Worm (Caenorhabditis elegans) whole organism, young adult: ENCODE results near the gene lin-2.

Experiments
- B0035.1 ChIP-seq: sonication (generic microtip); optimal IDR thresholded peaks from 2 replicates; lab custom pipeline; 2016; ENCODE audit warnings: missing genetic modification characterization, mild to moderate bottlenecking, missing compliant biosample characterization, missing genotype, missing genetic modification reagents
- B0261.1 ChIP-seq: sonication (generic microtip); optimal IDR thresholded peaks from 2 replicates; lab custom pipeline; 2016; ENCODE audit warnings: mild to moderate bottlenecking, missing genetic modification characterization, moderate library complexity, missing compliant biosample characterization
- C06A6.2 ChIP-seq: fragments of 200-800 bp; sonication (Bioruptor generic); conservative IDR thresholded peaks from 2 replicates; pipeline ENCODE4 v1.3.6; 2022; ENCODE audit warnings: missing genetic modification characterization, missing compliant biosample characterization
- C17E4.6 ChIP-seq: fragments of 200-800 bp; sonication (Bioruptor generic); IDR thresholded peaks from 2 replicates; pipeline ENCODE4 v1.3.6; 2022; ENCODE audit warnings: missing genetic modification reagents, missing genetic modification characterization, missing compliant biosample characterization
- D2030.7 ChIP-seq: fragments of 200-800 bp; sonication (Bioruptor generic); IDR thresholded peaks from 2 replicates; pipeline ENCODE4 v1.3.6; 2022; ENCODE audit warnings: missing genetic modification reagents, missing genetic modification characterization, missing compliant biosample characterization
- F55B11.4 ChIP-seq: sonication (generic microtip); optimal IDR thresholded peaks from 2 replicates; lab custom pipeline; 2016; ENCODE audit warnings: missing compliant biosample characterization, missing genetic modification characterization, borderline replicate concordance; ENCODE audit not compliant: insufficient read depth
- F57A8.1 ChIP-seq: fragments of 200-800 bp; sonication (Bioruptor generic); optimal IDR thresholded peaks from 2 replicates; lab custom pipeline; 2018; ENCODE audit warnings: mild to moderate bottlenecking, missing genetic modification characterization, moderate library complexity, missing compliant biosample characterization
- F57C9.4 ChIP-seq: sonication (generic microtip); optimal IDR thresholded peaks from 2 replicates; lab custom pipeline; 2017; ENCODE audit warnings: mild to moderate bottlenecking, missing genetic modification characterization, missing compliant biosample characterization
- K11D2.4 ChIP-seq: fragments of 200-800 bp; sonication (Bioruptor generic); IDR thresholded peaks from 2 replicates; pipeline ENCODE4 v1.3.6; 2022; ENCODE audit warnings: missing genetic modification reagents, missing genetic modification characterization, missing compliant biosample characterization
- K12H6.12 ChIP-seq: fragments of 200-800 bp; sonication (Bioruptor generic); optimal IDR thresholded peaks from 2 replicates; lab custom pipeline; 2018; ENCODE audit warnings: mild to moderate bottlenecking, missing genetic modification characterization, missing compliant biosample characterization
- T07F8.4 ChIP-seq: sonication (generic microtip); optimal IDR thresholded peaks from 2 replicates; lab custom pipeline; 2016; ENCODE audit warnings: mild to moderate bottlenecking, missing genetic modification characterization, moderate library complexity, missing compliant biosample characterization
- Y53F4B.3 ChIP-seq: fragments of 200-800 bp; sonication (Bioruptor generic); IDR thresholded peaks from 2 replicates; pipeline ENCODE4 v1.3.6; 2022; ENCODE audit warnings: missing genetic modification reagents, missing genetic modification characterization, missing compliant biosample characterization
- Y56A3A.18 ChIP-seq: fragments of 200-800 bp; sonication (Bioruptor generic); IDR thresholded peaks from 2 replicates; pipeline ENCODE4 v1.3.6; 2022; ENCODE audit warnings: missing genetic modification reagents, missing genetic modification characterization, missing compliant biosample characterization
- Y95B8A.8 ChIP-seq: fragments of 200-800 bp; sonication (Bioruptor generic); IDR thresholded peaks from 2 replicates; pipeline ENCODE4 v1.3.6; 2022; ENCODE audit warnings: missing genetic modification reagents, missing genetic modification characterization, missing compliant biosample characterization
- ama-1 ChIP-seq, 3 experiments: fragments of 150-350 bp in 1 of 3; sonication (generic microtip) in 2 of 3; optimal IDR thresholded peaks; 2 replicates each; lab custom pipeline; 2014 to 2018; ENCODE audit warnings: missing biosample characterization in 2 of 3, missing genetic modification characterization in 2 of 3, missing genetic modification reagents in 2 of 3
- aptf-2 ChIP-seq: fragments of 200-800 bp; sonication (Bioruptor generic); conservative IDR thresholded peaks from 2 replicates; pipeline ENCODE4 v1.3.6; 2022; ENCODE audit warnings: missing genetic modification reagents, missing genetic modification characterization, missing compliant biosample characterization
- attf-3 ChIP-seq: fragments of 200-800 bp; sonication (Bioruptor generic); conservative IDR thresholded peaks from 2 replicates; pipeline ENCODE4 v1.3.6; 2022; ENCODE audit warnings: missing genetic modification reagents, missing genetic modification characterization, missing compliant biosample characterization
- cebp-1 ChIP-seq, 2 experiments: fragments of 200-800 bp in 1 of 2; sonication (Bioruptor generic) in 1 of 2; sonication (generic microtip) in 1 of 2; IDR thresholded peaks in 1 of 2; optimal IDR thresholded peaks in 1 of 2; 2 replicates each; pipeline versions ENCODE4 v1.3.6 to Lab custom; 2017 to 2022; ENCODE audit warnings: missing compliant biosample characterization in 2 of 2, missing genetic modification characterization in 2 of 2, mild to moderate bottlenecking in 1 of 2, missing genetic modification reagents in 1 of 2, moderate library complexity in 1 of 2
- ceh-27 ChIP-seq: fragments of 200-800 bp; sonication (Bioruptor generic); optimal IDR thresholded peaks from 2 replicates; lab custom pipeline; 2018; ENCODE audit warnings: mild to moderate bottlenecking, missing genetic modification characterization, moderate library complexity, missing compliant biosample characterization
- die-1 ChIP-seq: sonication (generic microtip); optimal IDR thresholded peaks from 2 replicates; lab custom pipeline; 2016; ENCODE audit warnings: missing genotype, mild to moderate bottlenecking, missing genetic modification characterization, missing compliant biosample characterization
- dox-1 ChIP-seq: fragments of 200-800 bp; sonication (Bioruptor generic); IDR thresholded peaks from 2 replicates; pipeline ENCODE4 v1.3.6; 2022; ENCODE audit warnings: missing genetic modification reagents, missing genetic modification characterization, missing compliant biosample characterization
- efl-1 ChIP-seq: fragments of 150-350 bp; optimal IDR thresholded peaks from 2 replicates; lab custom pipeline; 2014; ENCODE audit warnings: missing biosample characterization, missing genetic modification reagents, missing genetic modification characterization
- egl-44 ChIP-seq: fragments of 200-800 bp; sonication (Bioruptor generic); IDR thresholded peaks from 2 replicates; pipeline ENCODE4 v1.3.6; 2022; ENCODE audit warnings: missing genetic modification reagents, missing genetic modification characterization, missing compliant biosample characterization
- egrh-3 ChIP-seq: fragments of 200-800 bp; sonication (Bioruptor generic); IDR thresholded peaks from 2 replicates; pipeline ENCODE4 v1.3.6; 2022; ENCODE audit warnings: missing genetic modification reagents, missing genetic modification characterization, missing compliant biosample characterization
- him-1 ChIP-seq: sonication (generic microtip); optimal IDR thresholded peaks from 2 replicates; lab custom pipeline; 2016; ENCODE audit warnings: missing genotype, missing genetic modification reagents, missing genetic modification characterization, missing compliant biosample characterization
- hmg-1.2 ChIP-seq: fragments of 200-800 bp; sonication (Bioruptor generic); IDR thresholded peaks from 2 replicates; pipeline ENCODE4 v1.3.6; 2022; ENCODE audit warnings: missing genetic modification reagents, missing genetic modification characterization, missing compliant biosample characterization
- lir-1 ChIP-seq: fragments of 200-800 bp; sonication (Bioruptor generic); conservative IDR thresholded peaks from 2 replicates; pipeline ENCODE4 v1.3.6; 2022; ENCODE audit warnings: missing genetic modification reagents, missing genetic modification characterization, missing compliant biosample characterization
- madf-10 ChIP-seq: sonication (generic microtip); optimal IDR thresholded peaks from 2 replicates; lab custom pipeline; 2016; ENCODE audit warnings: mild to moderate bottlenecking, missing genetic modification characterization, missing compliant biosample characterization
- madf-6 ChIP-seq: fragments of 200-800 bp; sonication (Bioruptor generic); IDR thresholded peaks from 2 replicates; pipeline ENCODE4 v1.3.6; 2022; ENCODE audit warnings: missing genetic modification reagents, missing genetic modification characterization, missing compliant biosample characterization
- mcd-1 ChIP-seq: fragments of 200-800 bp; sonication (Bioruptor generic); IDR thresholded peaks from 2 replicates; pipeline ENCODE4 v1.3.6; 2022; ENCODE audit warnings: missing genetic modification reagents, missing genetic modification characterization, missing compliant biosample characterization
- mel-28 ChIP-seq: sonication (generic microtip); optimal IDR thresholded peaks from 2 replicates; lab custom pipeline; 2016; ENCODE audit warnings: borderline replicate concordance, mild to moderate bottlenecking, missing genetic modification characterization, missing compliant biosample characterization
- nfya-1 ChIP-seq: sonication (generic microtip); optimal IDR thresholded peaks from 2 replicates; lab custom pipeline; 2017; ENCODE audit warnings: antibody characterized with exemption, missing compliant biosample characterization, missing genetic modification characterization, borderline replicate concordance; ENCODE audit not compliant: insufficient read depth
- nfyb-1 ChIP-seq: fragments of 200-800 bp; sonication (Bioruptor generic); IDR thresholded peaks from 2 replicates; pipeline ENCODE4 v1.3.6; 2022; ENCODE audit warnings: missing genetic modification reagents, missing genetic modification characterization, missing compliant biosample characterization
- nhr-90 ChIP-seq: sonication (generic microtip); optimal IDR thresholded peaks from 2 replicates; lab custom pipeline; 2016; ENCODE audit warnings: missing genotype, mild to moderate bottlenecking, missing genetic modification characterization, missing compliant biosample characterization
- pbrm-1 ChIP-seq: fragments of 200-800 bp; sonication (Bioruptor generic); IDR thresholded peaks from 2 replicates; pipeline ENCODE4 v1.3.6; 2022; ENCODE audit warnings: missing genetic modification reagents, missing genetic modification characterization, missing compliant biosample characterization
- rec-8 ChIP-seq, 2 experiments: sonication (generic microtip); optimal IDR thresholded peaks; 2 replicates each; lab custom pipeline; 2016; ENCODE audit warnings: mild to moderate bottlenecking in 2 of 2, missing genetic modification characterization in 2 of 2, missing genetic modification reagents in 2 of 2, missing genotype in 2 of 2, missing biosample characterization in 1 of 2, missing compliant biosample characterization in 1 of 2, moderate library complexity in 1 of 2
- snpc-1.1 ChIP-seq: sonication (generic microtip); optimal IDR thresholded peaks from 2 replicates; lab custom pipeline; 2017; ENCODE audit warnings: missing genetic modification characterization, mild to moderate bottlenecking, missing compliant biosample characterization, antibody characterized with exemption, moderate library complexity, missing genotype, missing genetic modification reagents; ENCODE audit not compliant: insufficient read depth
- snpc-1.3 ChIP-seq: sonication (generic microtip); optimal IDR thresholded peaks from 2 replicates; lab custom pipeline; 2017; ENCODE audit warnings: missing genetic modification characterization, mild to moderate bottlenecking, missing compliant biosample characterization, antibody characterized with exemption, moderate library complexity, missing genotype, missing genetic modification reagents; ENCODE audit not compliant: insufficient read depth
- snpc-4 ChIP-seq, 5 experiments: fragments of 150-350 bp in 1 of 5; sonication (generic microtip) in 4 of 5; optimal IDR thresholded peaks; 2 replicates each; lab custom pipeline; 2014 to 2018; ENCODE audit warnings: missing genetic modification characterization in 5 of 5, missing biosample characterization in 3 of 5, antibody characterized with exemption in 2 of 5, mild to moderate bottlenecking in 2 of 5, missing compliant biosample characterization in 2 of 5, missing genotype in 2 of 5, moderate library complexity in 2 of 5, missing genetic modification reagents in 1 of 5
- sptf-2 ChIP-seq: fragments of 200-800 bp; sonication (Bioruptor generic); optimal IDR thresholded peaks from 2 replicates; lab custom pipeline; 2018; ENCODE audit warnings: mild to moderate bottlenecking, missing genetic modification characterization, missing compliant biosample characterization
- tbp1 ChIP-seq: fragments of 200-800 bp; sonication (Bioruptor generic); optimal IDR thresholded peaks from 2 replicates; lab custom pipeline; 2018; ENCODE audit warnings: mild to moderate bottlenecking, missing genetic modification characterization, missing compliant biosample characterization
- tbx-9 ChIP-seq: sonication (generic microtip); optimal IDR thresholded peaks from 2 replicates; lab custom pipeline; 2016; ENCODE audit warnings: borderline replicate concordance, missing genetic modification characterization, inconsistent platforms, missing compliant biosample characterization
- ztf-25 ChIP-seq: fragments of 200-800 bp; sonication (Bioruptor generic); IDR thresholded peaks from 2 replicates; pipeline ENCODE4 v1.3.6; 2022; ENCODE audit warnings: missing genetic modification reagents, missing genetic modification characterization, missing compliant biosample characterization
- ztf-26 ChIP-seq: sonication (generic microtip); optimal IDR thresholded peaks from 2 replicates; lab custom pipeline; 2017; ENCODE audit warnings: missing genetic modification characterization, missing compliant biosample characterization

lin-2 gene

DNA sequence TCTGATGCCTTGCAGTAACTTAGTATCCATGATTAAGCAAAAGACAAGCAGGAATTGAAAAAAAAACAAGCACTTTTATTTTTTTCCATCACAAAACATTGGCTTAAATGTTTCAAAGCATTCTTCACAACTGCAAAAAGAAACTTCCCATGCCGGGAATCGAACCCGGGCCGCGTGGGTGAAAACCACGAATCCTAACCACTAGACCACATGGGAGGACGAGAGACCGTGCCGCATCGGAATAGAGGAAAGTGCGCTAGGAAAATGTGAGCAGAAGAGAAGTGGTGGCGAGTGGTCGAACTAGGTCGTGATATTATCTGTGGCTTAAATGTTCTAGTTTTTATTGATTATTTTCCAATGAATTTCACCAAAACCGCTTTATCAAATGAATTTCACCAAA lies 46.3 kb downstream of the lin-2 start (continued):
- TF ChIP-seq F57C9.4 (tag; lab: Kevin White, UChicago) = no peak
- peak; percentile 42 for TF ChIP-seq egrh-3
- TF ChIP-seq egl-44 (GFP tag; lab: Robert Waterston, UW) = peak; percentile 80; the same call in 1 of the 2 replicates
- TF ChIP-seq sptf-2 (GFP tag; lab: Kevin White, UChicago) = no peak
- peak; percentile 25 for TF ChIP-seq B0035.1 (tag; lab: Kevin White, UChicago)
- 0 out of 2 replicates have a peak, but pooled peaks have one; percentile 55 for TF ChIP-seq Y95B8A.8 (GFP tag; lab: Robert Waterston, UW)
- 0 out of 2 replicates have a peak, but pooled peaks have one; percentile 20 for TF ChIP-seq K11D2.4 (GFP tag; lab: Robert Waterston, UW)
- peak; percentile 14 for TF ChIP-seq snpc-4 (GFP tag; optimal IDR thresholded peaks at IDR 0.05; lab: Kevin White, UChicago)
- peak in 2 of 4 experiments; percentile 22 to 53 for TF ChIP-seq snpc-4 (tag; optimal IDR thresholded peaks at IDR 0.05; lab: Kevin White, UChicago)
- peak; percentile 6 for TF ChIP-seq efl-1 (GFP tag; lab: Kevin White, UChicago)
- no peak for TF ChIP-seq aptf-2 (GFP tag; lab: Robert Waterston, UW)
- peak; percentile 46; the same call in 1 of the 2 replicates for TF ChIP-seq Y53F4B.3 (GFP tag; lab: Robert Waterston, UW)
- TF ChIP-seq C06A6.2 (GFP tag; lab: Robert Waterston, UW) = 0 out of 2 replicates have a peak, but pooled peaks have one; percentile 30
- TF ChIP-seq D2030.7 = peak; percentile 83
- TF ChIP-seq snpc-1.1 (tag; lab: Kevin White, UChicago) = peak; percentile 5
- TF ChIP-seq F57A8.1 (GFP tag; lab: Kevin White, UChicago) = no peak
- TF ChIP-seq madf-10 (tag; lab: Kevin White, UChicago) = peak; percentile 67
- peak; percentile 80 for TF ChIP-seq hmg-1.2 (GFP tag; lab: Robert Waterston, UW)
- peak; percentile 55 for TF ChIP-seq madf-6 (GFP tag; lab: Robert Waterston, UW)
- peak; percentile 54 for TF ChIP-seq nhr-90 (tag; lab: Kevin White, UChicago)
- peak; percentile 59 for TF ChIP-seq snpc-1.3 (tag; lab: Kevin White, UChicago)
- TF ChIP-seq B0261.1 = peak; percentile 94
- TF ChIP-seq tbx-9 (tag; lab: Kevin White, UChicago) = no peak
- no peak for TF ChIP-seq C17E4.6 (GFP tag; lab: Robert Waterston, UW)
- peak; percentile 95 for TF ChIP-seq tbp1 (GFP tag; lab: Kevin White, UChicago)
- 0 out of 2 replicates have a peak, but pooled peaks have one; percentile 71 for TF ChIP-seq Y56A3A.18 (GFP tag; lab: Robert Waterston, UW)
- peak; percentile 38 for TF ChIP-seq K12H6.12
- TF ChIP-seq him-1 (tag; lab: Kevin White, UChicago) = peak; percentile 86
- peak; percentile 87 for TF ChIP-seq dox-1 (GFP tag; lab: Robert Waterston, UW)
- 0 out of 2 replicates have a peak, but pooled peaks have one; percentile 35 for TF ChIP-seq attf-3
- 0 out of 2 replicates have a peak, but pooled peaks have one; percentile 46 for TF ChIP-seq ztf-25 (GFP tag; lab: Robert Waterston, UW)
- TF ChIP-seq ama-1 (optimal IDR thresholded peaks at IDR 0.05; lab: Kevin White, UChicago) = no peak
- peak in 1 of 2 experiments; percentile 48 for TF ChIP-seq ama-1 (GFP tag; optimal IDR thresholded peaks at IDR 0.05; lab: Kevin White, UChicago)
- TF ChIP-seq ceh-27 (GFP tag; lab: Kevin White, UChicago) = peak; percentile 75
- TF ChIP-seq pbrm-1 (GFP tag; lab: Robert Waterston, UW) = peak; percentile 78; the same call in 1 of the 2 replicates
- peak; percentile 8 for TF ChIP-seq ztf-26 (tag; lab: Kevin White, UChicago)
- TF ChIP-seq die-1 (tag; lab: Kevin White, UChicago) = peak; percentile 80
- TF ChIP-seq rec-8 (tag; optimal IDR thresholded peaks at IDR 0.05; lab: Kevin White, UChicago) = peak; percentile 17 to 56
- peak; percentile 54 for TF ChIP-seq mcd-1
- peak; percentile 69 for TF ChIP-seq nfyb-1 (GFP tag; lab: Robert Waterston, UW)
- no peak for TF ChIP-seq nfya-1
- TF ChIP-seq lir-1 = 0 out of 2 replicates have a peak, but pooled peaks have one; percentile 28
- no peak for TF ChIP-seq F55B11.4 (tag; lab: Kevin White, UChicago)
- TF ChIP-seq mel-28 (tag; lab: Kevin White, UChicago) = no peak
- TF ChIP-seq cebp-1 (GFP tag; IDR thresholded peaks at IDR 0.05; lab: Robert Waterston, UW) = 0 out of 2 replicates have a peak, but pooled peaks have one; percentile 45
- no peak for TF ChIP-seq cebp-1 (tag; optimal IDR thresholded peaks at IDR 0.05; lab: Kevin White, UChicago)
- no peak for TF ChIP-seq T07F8.4 (tag; lab: Kevin White, UChicago)
